Worm (Caenorhabditis elegans) whole organism, L1 larva: ENCODE data around the gene disl-2.

ENCODE experiments used
- C16A3.4 ChIP-seq: fragments of 150-350 bp; optimal IDR thresholded peaks from 2 replicates; lab custom pipeline; 2014; ENCODE audit warnings: missing biosample characterization, missing genetic modification characterization
- F16B12.6 ChIP-seq: fragments of 150-350 bp; optimal IDR thresholded peaks from 2 replicates; lab custom pipeline; 2014; ENCODE audit warnings: missing biosample characterization, missing genetic modification characterization
- blmp-1 ChIP-seq: fragments of 150-350 bp; optimal IDR thresholded peaks from 2 replicates; lab custom pipeline; 2014; ENCODE audit warnings: missing biosample characterization, missing genetic modification characterization
- ceh-82 ChIP-seq, 3 experiments: fragments of 150-350 bp in 1 of 3; sonication (generic microtip) in 2 of 3; optimal IDR thresholded peaks; 2 replicates each; lab custom pipeline; 2014 to 2017; ENCODE audit warnings: missing biosample characterization in 3 of 3, missing genetic modification characterization in 3 of 3
- ceh-90 ChIP-seq: sonication (generic microtip); optimal IDR thresholded peaks from 2 replicates; lab custom pipeline; 2016; ENCODE audit warnings: missing genetic modification characterization, missing compliant biosample characterization
- ces-1 ChIP-seq: fragments of 150-350 bp; optimal IDR thresholded peaks from 2 replicates; lab custom pipeline; 2014; ENCODE audit warnings: missing biosample characterization, missing genetic modification reagents, missing genetic modification characterization
- dpl-1 ChIP-seq, 3 experiments: fragments of 150-350 bp in 2 of 3; sonication (generic microtip) in 1 of 3; optimal IDR thresholded peaks; 2 replicates each; lab custom pipeline; 2014 to 2017; ENCODE audit warnings: missing biosample characterization in 3 of 3, missing genetic modification characterization in 3 of 3, missing genetic modification reagents in 3 of 3
- efl-1 ChIP-seq, 4 experiments: fragments of 150-350 bp; optimal IDR thresholded peaks in 3 of 4; peaks in 1 of 4; 1 replicate in 1 of 4; 2 replicates in 3 of 4; lab custom pipeline; 2014; ENCODE audit warnings: missing biosample characterization in 2 of 4, missing genetic modification characterization in 2 of 4, missing genetic modification reagents in 2 of 4
- elt-2 ChIP-seq: sonication (generic microtip); optimal IDR thresholded peaks from 2 replicates; lab custom pipeline; 2016; ENCODE audit warnings: missing genetic modification characterization, mild to moderate bottlenecking, inconsistent platforms, missing compliant biosample characterization, missing genetic modification reagents
- elt-3 ChIP-seq, 6 experiments: fragments of 150-350 bp in 1 of 6; sonication (generic microtip); optimal IDR thresholded peaks; 2 replicates each; lab custom pipeline; 2017 to 2018; ENCODE audit warnings: missing biosample characterization in 6 of 6, missing genetic modification characterization in 6 of 6, inconsistent platforms in 1 of 6
- ets-5 ChIP-seq: fragments of 200-800 bp; sonication (Bioruptor generic); IDR thresholded peaks from 2 replicates; pipeline ENCODE4 v1.3.6; 2022; ENCODE audit warnings: missing genetic modification characterization, missing compliant biosample characterization
- fkh-10 ChIP-seq: sonication (generic microtip); optimal IDR thresholded peaks from 2 replicates; lab custom pipeline; 2017; ENCODE audit warnings: missing biosample characterization, missing genetic modification reagents, missing genetic modification characterization
- lin-14 ChIP-seq: fragments of 200-800 bp; sonication (Bioruptor generic); optimal IDR thresholded peaks from 2 replicates; lab custom pipeline; 2018; ENCODE audit warnings: mild to moderate bottlenecking, missing genetic modification characterization, moderate library complexity, missing compliant biosample characterization
- lin-15B ChIP-seq: fragments of 150-350 bp; sonication (generic microtip); optimal IDR thresholded peaks from 3 replicates; lab custom pipeline; 2014; ENCODE audit warnings: missing biosample characterization, missing genetic modification characterization
- lin-35 ChIP-seq, 2 experiments: fragments of 150-350 bp; optimal IDR thresholded peaks; 2 replicates each; lab custom pipeline; 2014; ENCODE audit warnings: missing biosample characterization in 2 of 2, missing genetic modification characterization in 2 of 2, missing genetic modification reagents in 2 of 2
- lin-39 ChIP-seq: fragments of 150-350 bp; optimal IDR thresholded peaks from 2 replicates; lab custom pipeline; 2014; ENCODE audit warnings: missing biosample characterization, missing genetic modification reagents, missing genetic modification characterization
- lsy-2 ChIP-seq, 2 experiments: fragments of 150-350 bp; optimal IDR thresholded peaks; 2 replicates each; lab custom pipeline; 2014; ENCODE audit warnings: missing biosample characterization in 2 of 2, missing genetic modification characterization in 2 of 2
- mab-9 ChIP-seq: fragments of 200-800 bp; sonication (Bioruptor generic); IDR thresholded peaks from 2 replicates; pipeline ENCODE4 v1.3.6; 2022; ENCODE audit warnings: missing genetic modification reagents, missing genetic modification characterization, missing compliant biosample characterization
- mef-2 ChIP-seq: fragments of 150-350 bp; optimal IDR thresholded peaks from 2 replicates; lab custom pipeline; 2014; ENCODE audit warnings: missing biosample characterization, missing genetic modification characterization
- nhr-19 ChIP-seq: fragments of 200-800 bp; sonication (Bioruptor generic); conservative IDR thresholded peaks from 2 replicates; pipeline ENCODE4 v1.3.6; 2022; ENCODE audit warnings: missing genetic modification characterization, missing compliant biosample characterization
- nhr-20 ChIP-seq: sonication (generic microtip); optimal IDR thresholded peaks from 2 replicates; lab custom pipeline; 2016; ENCODE audit warnings: mild to moderate bottlenecking, missing genetic modification characterization, missing compliant biosample characterization
- nhr-237 ChIP-seq: fragments of 150-350 bp; optimal IDR thresholded peaks from 2 replicates; lab custom pipeline; 2014; ENCODE audit warnings: missing biosample characterization, missing genetic modification characterization
- nhr-47 ChIP-seq: sonication (generic microtip); optimal IDR thresholded peaks from 2 replicates; lab custom pipeline; 2016; ENCODE audit warnings: mild to moderate bottlenecking, missing genetic modification characterization, moderate library complexity, missing compliant biosample characterization
- nhr-71 ChIP-seq: sonication (generic microtip); optimal IDR thresholded peaks from 2 replicates; lab custom pipeline; 2016; ENCODE audit warnings: mild to moderate bottlenecking, missing genetic modification characterization, moderate library complexity, missing compliant biosample characterization
- nhr-77 ChIP-seq: fragments of 150-350 bp; optimal IDR thresholded peaks from 2 replicates; lab custom pipeline; 2014; ENCODE audit warnings: missing biosample characterization, missing genetic modification characterization
- nhr-85 ChIP-seq: sonication (generic microtip); peaks from one replicate; lab custom pipeline; 2016; ENCODE audit warnings: missing genetic modification characterization, inconsistent platforms, missing compliant biosample characterization
- pag-3 ChIP-seq: sonication (generic microtip); optimal IDR thresholded peaks from 2 replicates; lab custom pipeline; 2017; ENCODE audit warnings: missing genetic modification characterization, mild to moderate bottlenecking, missing compliant biosample characterization, antibody characterized with exemption, borderline replicate concordance; ENCODE audit not compliant: insufficient read depth
- rnt-1 ChIP-seq: sonication (generic microtip); optimal IDR thresholded peaks from 2 replicates; lab custom pipeline; 2016; ENCODE audit warnings: mild to moderate bottlenecking, missing genetic modification characterization, moderate library complexity, missing compliant biosample characterization
- skn-1 ChIP-seq: fragments of 150-350 bp; optimal IDR thresholded peaks from 2 replicates; lab custom pipeline; 2014; ENCODE audit warnings: missing biosample characterization, missing genetic modification characterization
- snu-23 ChIP-seq: sonication (generic microtip); optimal IDR thresholded peaks from 2 replicates; lab custom pipeline; 2016; ENCODE audit warnings: missing genetic modification characterization, missing compliant biosample characterization
- swsn-7 ChIP-seq: sonication (generic microtip); optimal IDR thresholded peaks from 2 replicates; lab custom pipeline; 2016; ENCODE audit warnings: missing genetic modification characterization, missing compliant biosample characterization
- xbp-1 ChIP-seq: sonication (generic microtip); optimal IDR thresholded peaks from 2 replicates; lab custom pipeline; 2016; ENCODE audit warnings: missing genetic modification characterization, missing compliant biosample characterization

disl-2 gene

ce11 chrIII:5427096-5427495, 15.9 kb upstream of the disl-2 start:
- TF ChIP-seq mef-2 = no peak
- TF ChIP-seq, all 84 proteins: peak for 0

ce11 chrIII:5436306-5436705, 6.7 kb upstream of the disl-2 start:
- TF ChIP-seq skn-1 = no peak
- TF ChIP-seq xbp-1 (tag; lab: Kevin White, UChicago) = no peak
- TF ChIP-seq lin-39 (tag; lab: Kevin White, UChicago) = no peak
- TF ChIP-seq blmp-1 (tag; lab: Kevin White, UChicago) = peak; percentile 81

ce11 chrIII:5438064-5438463, 4.9 kb upstream of the disl-2 start:
- TF ChIP-seq ets-5 (no peak), elt-3 (tag; optimal IDR thresholded peaks at IDR 0.05; lab: Kevin White, UChicago) (peak in 1 of 6 experiments; percentile 1), skn-1 (no peak)

- no peak for TF ChIP-seq nhr-77
- no peak for TF ChIP-seq ceh-90 (tag; lab: Kevin White, UChicago)
- no peak for TF ChIP-seq mef-2
- TF ChIP-seq dpl-1 (GFP tag; optimal IDR thresholded peaks at IDR 0.05; lab: Kevin White, UChicago) = no peak
These were observed 2.4 kb upstream of the disl-2 start, which contains the start of gene W03A5.6 for ce11 chrIII:5440540-5440939. TSS of gene W03A5.6 (minus strand) at chrIII:5440640.

- TF ChIP-seq skn-1 = peak; percentile 41
- no peak for TF ChIP-seq elt-2
- TF ChIP-seq fkh-10 (GFP tag; lab: Kevin White, UChicago) = no peak
- TF ChIP-seq lsy-2 (tag; optimal IDR thresholded peaks at IDR 0.05; lab: Kevin White, UChicago) = peak; percentile 29 to 84
- no peak for TF ChIP-seq pag-3 (tag; lab: Kevin White, UChicago)
- TF ChIP-seq mab-9 (GFP tag; lab: Robert Waterston, UW) = no peak
- TF ChIP-seq ces-1 (GFP tag; lab: Kevin White, UChicago) = no peak
- 0 out of 2 replicates have a peak, but pooled peaks have one; percentile 16 for TF ChIP-seq nhr-19
- peak; percentile 13 for TF ChIP-seq blmp-1 (tag; lab: Kevin White, UChicago)
- TF ChIP-seq ceh-82 (tag; optimal IDR thresholded peaks at IDR 0.05; lab: Kevin White, UChicago) = peak in 1 of 3 experiments; percentile 34
- TF ChIP-seq nhr-71 (tag; lab: Kevin White, UChicago) = peak; percentile 36
- TF ChIP-seq swsn-7 = peak; percentile 9
- TF ChIP-seq dpl-1 (GFP tag; optimal IDR thresholded peaks at IDR 0.05; lab: Kevin White, UChicago) = peak; percentile 79 to 89 (median 86)
- TF ChIP-seq C16A3.4 (tag; lab: Kevin White, UChicago) = peak; percentile 44
- TF ChIP-seq F16B12.6 = peak; percentile 49
- TF ChIP-seq nhr-20 (tag; lab: Kevin White, UChicago) = peak; percentile 11
- peak; percentile 45 for TF ChIP-seq lin-15B
- peak; percentile 33 for TF ChIP-seq nhr-47 (tag; lab: Kevin White, UChicago)
- peak; percentile 17 for TF ChIP-seq rnt-1
- TF ChIP-seq nhr-237 = no peak
- TF ChIP-seq efl-1 (optimal IDR thresholded peaks at IDR 0.05; lab: Kevin White, UChicago) = peak; percentile 72 to 84
- peak; percentile 87 to 99 for TF ChIP-seq efl-1 (GFP tag; optimal IDR thresholded peaks at IDR 0.05 in 1 of 2; lab: Kevin White, UChicago)
- TF ChIP-seq nhr-85 (tag; lab: Kevin White, UChicago) = peak; percentile 16
- peak; percentile 32 for TF ChIP-seq lin-14 (GFP tag; lab: Kevin White, UChicago)
- TF ChIP-seq snu-23 (GFP tag; lab: Kevin White, UChicago) = peak; percentile 26
- peak; percentile 80 to 93 for TF ChIP-seq lin-35 (GFP tag; optimal IDR thresholded peaks at IDR 0.05; lab: Kevin White, UChicago)
These were observed 5.2 kb downstream of the disl-2 start, which contains the start of gene skpt-1 for ce11 chrIII:5448177-5448576. TSS of gene skpt-1 (minus strand) at chrIII:5448395.
